Fruit fly (Drosophila melanogaster): ENCODE measurements around the gene CG14506.

- TF ChIP-seq CG34367 (tag; optimal IDR thresholded peaks at IDR 0.05): no peak
- no peak for TF ChIP-seq CG14655 (GFP tag; optimal IDR thresholded peaks at IDR 0.05)
- no peak for TF ChIP-seq CG10348 (GFP tag; IDR thresholded peaks at IDR 0.05)
- TF ChIP-seq CG15710 (tag; optimal IDR thresholded peaks at IDR 0.05): no peak
- TF ChIP-seq CG4496 (GFP tag; IDR thresholded peaks at IDR 0.05): no peak
- no peak for TF ChIP-seq EcR (GFP tag; optimal IDR thresholded peaks at IDR 0.05)
- TF ChIP-seq Snoo (tag; optimal IDR thresholded peaks at IDR 0.05): no peak
These were observed 5.0 kb downstream of the CG14506 start for dm6 chr3R:29291932-29292331.

Data from whole organism, pupa.